Worm (Caenorhabditis elegans) whole organism, young adult: ENCODE data around the gene F33A8.4.

Experiments used
- B0336.3 ChIP-seq: fragments of 200-800 bp; sonication (Bioruptor generic); IDR thresholded peaks from 2 replicates; pipeline ENCODE4 v1.3.6; 2022; ENCODE audit warnings: missing genetic modification characterization, missing compliant biosample characterization
- C06A6.2 ChIP-seq: fragments of 200-800 bp; sonication (Bioruptor generic); conservative IDR thresholded peaks from 2 replicates; pipeline ENCODE4 v1.3.6; 2022; ENCODE audit warnings: missing genetic modification characterization, missing compliant biosample characterization
- F33H1.4 ChIP-seq: fragments of 200-800 bp; sonication (Bioruptor generic); IDR thresholded peaks from 2 replicates; pipeline ENCODE4 v1.3.6; 2022; ENCODE audit warnings: missing genetic modification reagents, missing genetic modification characterization, missing compliant biosample characterization
- F37B4.10 ChIP-seq: fragments of 200-800 bp; sonication (Bioruptor generic); IDR thresholded peaks from 2 replicates; pipeline ENCODE4 v1.3.6; 2022; ENCODE audit warnings: missing genetic modification characterization, missing compliant biosample characterization
- F49E8.2 ChIP-seq: sonication (generic microtip); optimal IDR thresholded peaks from 3 replicates; lab custom pipeline; 2017; ENCODE audit warnings: missing genetic modification characterization, mild to moderate bottlenecking, missing compliant biosample characterization, antibody characterized with exemption, moderate library complexity; ENCODE audit not compliant: insufficient read depth
- F55B11.4 ChIP-seq: sonication (generic microtip); optimal IDR thresholded peaks from 2 replicates; lab custom pipeline; 2016; ENCODE audit warnings: missing compliant biosample characterization, missing genetic modification characterization, borderline replicate concordance; ENCODE audit not compliant: insufficient read depth
- F57C9.4 ChIP-seq: sonication (generic microtip); optimal IDR thresholded peaks from 2 replicates; lab custom pipeline; 2017; ENCODE audit warnings: mild to moderate bottlenecking, missing genetic modification characterization, missing compliant biosample characterization
- K12H6.12 ChIP-seq: fragments of 200-800 bp; sonication (Bioruptor generic); optimal IDR thresholded peaks from 2 replicates; lab custom pipeline; 2018; ENCODE audit warnings: mild to moderate bottlenecking, missing genetic modification characterization, missing compliant biosample characterization
- Y67H2A.10 ChIP-seq: fragments of 200-800 bp; sonication (Bioruptor generic); conservative IDR thresholded peaks from 2 replicates; pipeline ENCODE4 v1.3.6; 2022; ENCODE audit warnings: missing genetic modification reagents, missing genetic modification characterization, missing compliant biosample characterization
- Y95B8A.8 ChIP-seq: fragments of 200-800 bp; sonication (Bioruptor generic); IDR thresholded peaks from 2 replicates; pipeline ENCODE4 v1.3.6; 2022; ENCODE audit warnings: missing genetic modification reagents, missing genetic modification characterization, missing compliant biosample characterization
- attf-5 ChIP-seq: fragments of 200-800 bp; sonication (Bioruptor generic); optimal IDR thresholded peaks from 2 replicates; lab custom pipeline; 2018; ENCODE audit warnings: mild to moderate bottlenecking, missing genetic modification characterization, missing compliant biosample characterization
- bed-1 ChIP-seq: fragments of 200-800 bp; sonication (Bioruptor generic); IDR thresholded peaks from 2 replicates; pipeline ENCODE4 v1.3.6; 2022; ENCODE audit warnings: missing genetic modification reagents, missing genetic modification characterization, missing compliant biosample characterization
- bed-2 ChIP-seq: fragments of 200-800 bp; sonication (Bioruptor generic); IDR thresholded peaks from 2 replicates; pipeline ENCODE4 v1.3.6; 2022; ENCODE audit warnings: missing genetic modification reagents, missing genetic modification characterization, missing compliant biosample characterization
- ccch-3 ChIP-seq: fragments of 200-800 bp; sonication (Bioruptor generic); optimal IDR thresholded peaks from 2 replicates; lab custom pipeline; 2018; ENCODE audit warnings: mild to moderate bottlenecking, missing genetic modification characterization, missing compliant biosample characterization
- cebp-1 ChIP-seq, 2 experiments: fragments of 200-800 bp in 1 of 2; sonication (Bioruptor generic) in 1 of 2; sonication (generic microtip) in 1 of 2; IDR thresholded peaks in 1 of 2; optimal IDR thresholded peaks in 1 of 2; 2 replicates each; pipeline versions ENCODE4 v1.3.6 to Lab custom; 2017 to 2022; ENCODE audit warnings: missing compliant biosample characterization in 2 of 2, missing genetic modification characterization in 2 of 2, mild to moderate bottlenecking in 1 of 2, missing genetic modification reagents in 1 of 2, moderate library complexity in 1 of 2
- ceh-27 ChIP-seq: fragments of 200-800 bp; sonication (Bioruptor generic); optimal IDR thresholded peaks from 2 replicates; lab custom pipeline; 2018; ENCODE audit warnings: mild to moderate bottlenecking, missing genetic modification characterization, moderate library complexity, missing compliant biosample characterization
- ceh-58 ChIP-seq: fragments of 200-800 bp; sonication (Bioruptor generic); IDR thresholded peaks from 2 replicates; pipeline ENCODE4 v1.3.6; 2022; ENCODE audit warnings: missing genetic modification characterization, missing compliant biosample characterization
- ceh-79 ChIP-seq: sonication (generic microtip); optimal IDR thresholded peaks from 2 replicates; lab custom pipeline; 2017; ENCODE audit warnings: mild to moderate bottlenecking, missing genetic modification characterization, missing compliant biosample characterization
- die-1 ChIP-seq: sonication (generic microtip); optimal IDR thresholded peaks from 2 replicates; lab custom pipeline; 2016; ENCODE audit warnings: missing genotype, mild to moderate bottlenecking, missing genetic modification characterization, missing compliant biosample characterization
- dpff-1 ChIP-seq: sonication (generic microtip); optimal IDR thresholded peaks from 2 replicates; lab custom pipeline; 2017; ENCODE audit warnings: mild to moderate bottlenecking, missing genetic modification characterization, missing compliant biosample characterization
- dpl-1 ChIP-seq: fragments of 150-350 bp; optimal IDR thresholded peaks from 2 replicates; lab custom pipeline; 2014; ENCODE audit warnings: missing biosample characterization, missing genetic modification reagents, missing genetic modification characterization
- ets-4 ChIP-seq: fragments of 200-800 bp; sonication (Bioruptor generic); optimal IDR thresholded peaks from 2 replicates; lab custom pipeline; 2018; ENCODE audit warnings: mild to moderate bottlenecking, missing genetic modification characterization, missing compliant biosample characterization
- gei-17 ChIP-seq: fragments of 200-800 bp; sonication (Bioruptor generic); optimal IDR thresholded peaks from 2 replicates; lab custom pipeline; 2018; ENCODE audit warnings: mild to moderate bottlenecking, missing genetic modification characterization, missing compliant biosample characterization
- hlh-26 ChIP-seq: fragments of 200-800 bp; sonication (Bioruptor generic); conservative IDR thresholded peaks from 2 replicates; pipeline ENCODE4 v1.3.6; 2022; ENCODE audit warnings: missing genetic modification reagents, missing genetic modification characterization, missing compliant biosample characterization
- hmg-1.2 ChIP-seq: fragments of 200-800 bp; sonication (Bioruptor generic); IDR thresholded peaks from 2 replicates; pipeline ENCODE4 v1.3.6; 2022; ENCODE audit warnings: missing genetic modification reagents, missing genetic modification characterization, missing compliant biosample characterization
- hrde-1 ChIP-seq: sonication (generic microtip); optimal IDR thresholded peaks from 2 replicates; lab custom pipeline; 2016; ENCODE audit warnings: missing genetic modification characterization, mild to moderate bottlenecking, missing compliant biosample characterization, moderate library complexity, missing genotype, missing genetic modification reagents, borderline replicate concordance
- lag-1 ChIP-seq: fragments of 200-800 bp; sonication (Bioruptor generic); IDR thresholded peaks from 2 replicates; pipeline ENCODE4 v1.3.6; 2022; ENCODE audit warnings: missing genetic modification reagents, missing genetic modification characterization, missing compliant biosample characterization
- let-526 ChIP-seq: fragments of 200-800 bp; sonication (Bioruptor generic); IDR thresholded peaks from 2 replicates; pipeline ENCODE4 v1.3.6; 2022; ENCODE audit warnings: missing genetic modification reagents, missing genetic modification characterization, missing compliant biosample characterization
- let-607 ChIP-seq, 2 experiments: fragments of 200-800 bp in 1 of 2; sonication (Bioruptor generic) in 1 of 2; sonication (generic microtip) in 1 of 2; optimal IDR thresholded peaks; 2 replicates each; lab custom pipeline; 2016 to 2018; ENCODE audit warnings: mild to moderate bottlenecking in 2 of 2, missing compliant biosample characterization in 2 of 2, missing genetic modification characterization in 2 of 2, moderate library complexity in 2 of 2, missing genotype in 1 of 2
- lin-26 ChIP-seq: fragments of 200-800 bp; sonication (Bioruptor generic); IDR thresholded peaks from 2 replicates; pipeline ENCODE4 v1.3.6; 2022; ENCODE audit warnings: missing genetic modification reagents, missing genetic modification characterization, missing compliant biosample characterization
- lin-54 ChIP-seq: fragments of 200-800 bp; sonication (Bioruptor generic); optimal IDR thresholded peaks from 2 replicates; lab custom pipeline; 2018; ENCODE audit warnings: mild to moderate bottlenecking, missing genetic modification characterization, missing compliant biosample characterization
- lir-1 ChIP-seq: fragments of 200-800 bp; sonication (Bioruptor generic); conservative IDR thresholded peaks from 2 replicates; pipeline ENCODE4 v1.3.6; 2022; ENCODE audit warnings: missing genetic modification reagents, missing genetic modification characterization, missing compliant biosample characterization
- lsy-27 ChIP-seq: sonication (generic microtip); optimal IDR thresholded peaks from 2 replicates; lab custom pipeline; 2017; ENCODE audit warnings: missing genetic modification characterization, mild to moderate bottlenecking, missing compliant biosample characterization, antibody characterized with exemption, missing genotype, borderline replicate concordance; ENCODE audit not compliant: insufficient read depth
- mel-28 ChIP-seq: sonication (generic microtip); optimal IDR thresholded peaks from 2 replicates; lab custom pipeline; 2016; ENCODE audit warnings: borderline replicate concordance, mild to moderate bottlenecking, missing genetic modification characterization, missing compliant biosample characterization
- mes-4 ChIP-seq: sonication (generic microtip); optimal IDR thresholded peaks from 2 replicates; lab custom pipeline; 2016; ENCODE audit warnings: missing genotype, missing genetic modification characterization, missing compliant biosample characterization
- nhr-90 ChIP-seq: sonication (generic microtip); optimal IDR thresholded peaks from 2 replicates; lab custom pipeline; 2016; ENCODE audit warnings: missing genotype, mild to moderate bottlenecking, missing genetic modification characterization, missing compliant biosample characterization
- pbrm-1 ChIP-seq: fragments of 200-800 bp; sonication (Bioruptor generic); IDR thresholded peaks from 2 replicates; pipeline ENCODE4 v1.3.6; 2022; ENCODE audit warnings: missing genetic modification reagents, missing genetic modification characterization, missing compliant biosample characterization
- rec-8 ChIP-seq, 2 experiments: sonication (generic microtip); optimal IDR thresholded peaks; 2 replicates each; lab custom pipeline; 2016; ENCODE audit warnings: mild to moderate bottlenecking in 2 of 2, missing genetic modification characterization in 2 of 2, missing genetic modification reagents in 2 of 2, missing genotype in 2 of 2, missing biosample characterization in 1 of 2, missing compliant biosample characterization in 1 of 2, moderate library complexity in 1 of 2
- sdz-38 ChIP-seq: sonication (generic microtip); optimal IDR thresholded peaks from 2 replicates; lab custom pipeline; 2016; ENCODE audit warnings: missing genotype, missing genetic modification characterization, missing compliant biosample characterization
- snpc-1.1 ChIP-seq: sonication (generic microtip); optimal IDR thresholded peaks from 2 replicates; lab custom pipeline; 2017; ENCODE audit warnings: missing genetic modification characterization, mild to moderate bottlenecking, missing compliant biosample characterization, antibody characterized with exemption, moderate library complexity, missing genotype, missing genetic modification reagents; ENCODE audit not compliant: insufficient read depth
- snpc-1.3 ChIP-seq: sonication (generic microtip); optimal IDR thresholded peaks from 2 replicates; lab custom pipeline; 2017; ENCODE audit warnings: missing genetic modification characterization, mild to moderate bottlenecking, missing compliant biosample characterization, antibody characterized with exemption, moderate library complexity, missing genotype, missing genetic modification reagents; ENCODE audit not compliant: insufficient read depth
- sptf-2 ChIP-seq: fragments of 200-800 bp; sonication (Bioruptor generic); optimal IDR thresholded peaks from 2 replicates; lab custom pipeline; 2018; ENCODE audit warnings: mild to moderate bottlenecking, missing genetic modification characterization, missing compliant biosample characterization
- xnd-1 ChIP-seq: sonication (generic microtip); optimal IDR thresholded peaks from 2 replicates; lab custom pipeline; 2016; ENCODE audit warnings: missing genotype, missing genetic modification reagents, missing genetic modification characterization, missing compliant biosample characterization
- zim-3 ChIP-seq: sonication (generic microtip); optimal IDR thresholded peaks from 2 replicates; lab custom pipeline; 2017; ENCODE audit warnings: mild to moderate bottlenecking, missing genetic modification characterization, moderate library complexity, missing compliant biosample characterization
- ztf-25 ChIP-seq: fragments of 200-800 bp; sonication (Bioruptor generic); IDR thresholded peaks from 2 replicates; pipeline ENCODE4 v1.3.6; 2022; ENCODE audit warnings: missing genetic modification reagents, missing genetic modification characterization, missing compliant biosample characterization
- ztf-3 ChIP-seq: fragments of 200-800 bp; sonication (Bioruptor generic); optimal IDR thresholded peaks from 2 replicates; lab custom pipeline; 2018; ENCODE audit warnings: mild to moderate bottlenecking, missing genetic modification characterization, missing compliant biosample characterization
- ztf-6 ChIP-seq: fragments of 200-800 bp; sonication (Bioruptor generic); IDR thresholded peaks from 2 replicates; pipeline ENCODE4 v1.3.6; 2022; ENCODE audit warnings: missing genetic modification reagents, missing genetic modification characterization, missing compliant biosample characterization

F33A8.4 gene

DNA sequence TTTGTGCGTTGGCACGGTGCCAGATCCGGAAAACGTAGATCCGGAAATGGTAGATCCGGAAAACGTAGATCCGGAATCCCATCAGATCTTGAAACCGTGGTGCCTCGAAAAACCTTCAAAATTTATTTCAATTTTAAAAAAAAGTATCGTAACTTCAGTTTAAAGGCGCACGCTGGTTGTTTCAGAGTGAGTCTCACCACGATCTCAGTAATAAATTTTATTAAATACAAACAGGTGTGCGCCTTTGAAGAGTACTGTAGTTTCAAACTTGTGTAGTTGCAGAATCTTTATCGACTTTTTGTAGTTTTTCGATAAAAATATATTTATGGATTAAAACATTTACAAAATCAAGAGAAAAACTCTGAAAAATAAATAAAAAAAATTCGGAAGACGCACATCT lies 1.8 kb upstream of the F33A8.4 start (continued):
- TF ChIP-seq attf-5 (GFP tag; lab: Kevin White, UChicago) (no peak), snpc-1.3 (tag; lab: Kevin White, UChicago) (no peak), xnd-1 (tag; lab: Kevin White, UChicago) (peak; percentile 89), mes-4 (tag; lab: Kevin White, UChicago) (no peak), Y67H2A.10 (GFP tag; lab: Robert Waterston, UW) (no peak), B0336.3 (GFP tag; lab: Robert Waterston, UW) (no peak), F49E8.2 (tag; lab: Kevin White, UChicago) (peak; percentile 81), F55B11.4 (tag; lab: Kevin White, UChicago) (no peak), let-526 (GFP tag; lab: Robert Waterston, UW) (no peak), ceh-79 (tag; lab: Kevin White, UChicago) (no peak), lir-1 (GFP tag; lab: Robert Waterston, UW) (no peak), hrde-1 (tag; lab: Kevin White, UChicago) (no peak), lin-26 (no peak), F57C9.4 (no peak), hlh-26 (GFP tag; lab: Robert Waterston, UW) (no peak), sdz-38 (tag; lab: Kevin White, UChicago) (no peak), dpff-1 (no peak), lin-54 (peak; percentile 75), die-1 (tag; lab: Kevin White, UChicago) (no peak), ztf-3 (GFP tag; lab: Kevin White, UChicago) (no peak), lag-1 (GFP tag; lab: Robert Waterston, UW) (no peak), Y95B8A.8 (no peak), zim-3 (no peak), bed-1 (GFP tag; lab: Robert Waterston, UW) (no peak), dpl-1 (GFP tag; lab: Kevin White, UChicago) (no peak), snpc-1.1 (tag; lab: Kevin White, UChicago) (peak; percentile 37), K12H6.12 (tag; lab: Kevin White, UChicago) (no peak), C06A6.2 (no peak), ceh-58 (no peak), ets-4 (GFP tag; lab: Kevin White, UChicago) (no peak), rec-8 (tag; optimal IDR thresholded peaks at IDR 0.05; lab: Kevin White, UChicago) (no peak), ceh-27 (GFP tag; lab: Kevin White, UChicago) (no peak), mel-28 (no peak), ccch-3 (GFP tag; lab: Kevin White, UChicago) (no peak), gei-17 (GFP tag; lab: Kevin White, UChicago) (no peak), pbrm-1 (GFP tag; lab: Robert Waterston, UW) (0 out of 2 replicates have a peak, but pooled peaks have one; percentile 9), let-607 (tag; optimal IDR thresholded peaks at IDR 0.05; lab: Kevin White, UChicago) (no peak), F33H1.4 (GFP tag; lab: Robert Waterston, UW) (peak; percentile 94), lsy-27 (no peak), sptf-2 (no peak), ztf-25 (GFP tag; lab: Robert Waterston, UW) (no peak), hmg-1.2 (no peak; the same call in 1 of the 2 replicates), cebp-1 (GFP tag; IDR thresholded peaks at IDR 0.05; lab: Robert Waterston, UW) (no peak), cebp-1 (tag; optimal IDR thresholded peaks at IDR 0.05; lab: Kevin White, UChicago) (no peak), bed-2 (GFP tag; lab: Robert Waterston, UW) (no peak), F37B4.10 (GFP tag; lab: Robert Waterston, UW) (no peak), nhr-90 (tag; lab: Kevin White, UChicago) (no peak), ztf-6 (GFP tag; lab: Robert Waterston, UW) (no peak)
